Worm (Caenorhabditis elegans): Measurements from ENCODE around the gene dhhc-13.

dhhc-13 gene

DNA sequence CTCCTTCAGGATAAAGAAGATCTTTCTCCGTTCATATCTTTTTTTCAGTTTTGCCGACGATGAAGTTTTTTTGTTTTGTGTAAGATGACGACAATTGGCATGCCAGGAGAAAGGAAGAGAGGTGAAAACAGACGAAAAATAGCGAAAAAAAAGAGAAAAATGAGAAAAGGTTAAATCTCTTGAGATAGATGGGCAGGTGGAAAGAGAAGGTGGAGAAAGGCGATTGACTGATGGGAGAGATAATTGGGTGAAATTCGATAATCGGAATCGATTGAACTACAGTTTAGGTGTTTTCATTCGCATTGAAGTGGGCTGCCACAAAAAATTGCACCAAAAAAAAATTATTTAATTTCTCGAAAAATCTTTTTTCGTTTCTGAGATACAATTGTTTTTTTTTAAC is 23.5 kb downstream of the dhhc-13 start:
- TF ChIP-seq C34B4.2 (tag; optimal IDR thresholded peaks at IDR 0.05) (no peak), nhr-20 (tag; optimal IDR thresholded peaks at IDR 0.05) (peak; percentile 58), nhr-71 (tag; optimal IDR thresholded peaks at IDR 0.05) (peak; percentile 16), pag-3 (tag; optimal IDR thresholded peaks at IDR 0.05; ENCODE audit: borderline replicate concordance, insufficient read depth) (peak; percentile 98), rnt-1 (tag; optimal IDR thresholded peaks at IDR 0.05) (peak; percentile 29), ceh-88 (GFP tag; IDR thresholded peaks at IDR 0.05) (no peak), lsy-2 (tag; optimal IDR thresholded peaks at IDR 0.05) (peak in 1 of 2 experiments; percentile 34), mep-1 (tag; optimal IDR thresholded peaks at IDR 0.05) (peak; percentile 12), lin-14 (GFP tag; optimal IDR thresholded peaks at IDR 0.05) (peak; percentile 76), blmp-1 (tag; optimal IDR thresholded peaks at IDR 0.05) (peak; percentile 98), efl-1 (optimal IDR thresholded peaks at IDR 0.05) (no peak), efl-1 (GFP tag; optimal IDR thresholded peaks at IDR 0.05 in 1 of 2) (peak in 1 of 2 experiments; percentile 90), efl-3 (GFP tag; optimal IDR thresholded peaks at IDR 0.05) (no peak), snu-23 (GFP tag; optimal IDR thresholded peaks at IDR 0.05) (peak; percentile 42)

DNA sequence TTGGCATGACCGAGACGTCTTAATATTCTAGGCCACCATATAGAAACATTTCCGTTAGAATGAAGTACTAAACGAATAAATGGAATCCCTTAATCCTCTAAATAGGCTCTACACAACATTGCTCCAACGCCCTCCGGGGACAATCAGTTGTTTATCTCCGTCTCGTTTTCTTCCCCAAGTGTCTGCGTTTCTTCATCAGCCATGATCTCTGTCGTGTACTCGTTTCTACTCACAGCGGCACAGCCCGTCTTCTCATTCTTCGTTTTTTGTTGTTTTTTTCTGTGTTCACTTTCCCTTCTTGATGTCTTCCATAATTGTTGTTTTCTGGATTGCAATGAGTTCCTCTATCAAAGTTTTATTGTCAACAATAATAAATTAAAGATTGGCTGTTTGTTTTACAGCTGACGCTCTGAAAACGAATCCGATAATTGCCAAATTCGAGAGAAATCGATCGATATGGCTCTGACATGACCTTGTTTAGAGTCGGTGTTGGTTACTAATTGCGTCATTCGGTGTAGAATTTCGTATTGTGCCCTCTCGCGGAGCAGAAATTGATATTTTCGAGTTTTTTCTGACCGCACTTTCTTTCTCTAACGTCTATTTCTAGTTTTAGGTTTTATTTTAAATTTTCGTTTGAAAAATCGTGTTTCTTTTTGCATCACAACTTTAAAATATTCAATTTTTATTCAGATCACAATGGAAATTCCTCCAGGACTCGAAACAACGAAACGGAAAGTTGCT is 24.3 kb downstream of the dhhc-13 start, which contains the start of gene pfkb-1.2:
Gene pfkb-1.2, plus strand, starts transcription at position 691 of the 741 bp plus-strand sequence.
- TF ChIP-seq nhr-90 (tag; optimal IDR thresholded peaks at IDR 0.05; ENCODE audit: poor library complexity) (no peak), sptf-1 (tag; optimal IDR thresholded peaks at IDR 0.05) (no peak), snu-23 (GFP tag; optimal IDR thresholded peaks at IDR 0.05) (peak; percentile 2), rnt-1 (tag; optimal IDR thresholded peaks at IDR 0.05) (peak; percentile 17), lin-39 (tag; optimal IDR thresholded peaks at IDR 0.05) (no peak), ets-5 (GFP tag; IDR thresholded peaks at IDR 0.05) (no peak), blmp-1 (tag; optimal IDR thresholded peaks at IDR 0.05) (peak; percentile 52), hpl-2 (GFP tag; optimal IDR thresholded peaks at IDR 0.05) (no peak), lin-35 (GFP tag; optimal IDR thresholded peaks at IDR 0.05) (no peak), lin-14 (GFP tag; optimal IDR thresholded peaks at IDR 0.05) (peak; percentile 46), ceh-8 (GFP tag; optimal IDR thresholded peaks at IDR 0.05) (no peak), grh-1 (GFP tag; IDR thresholded peaks at IDR 0.05) (no peak), efl-1 (optimal IDR thresholded peaks at IDR 0.05) (no peak), efl-1 (GFP tag; optimal IDR thresholded peaks at IDR 0.05 in 1 of 2) (peak in 1 of 2 experiments; percentile 19), dpl-1 (GFP tag; optimal IDR thresholded peaks at IDR 0.05) (no peak), nhr-85 (tag) (peak; percentile 38), nhr-47 (tag; optimal IDR thresholded peaks at IDR 0.05) (no peak), ama-1 (optimal IDR thresholded peaks at IDR 0.05) (no peak), unc-130 (tag; optimal IDR thresholded peaks at IDR 0.05) (no peak), ceh-82 (tag; optimal IDR thresholded peaks at IDR 0.05) (no peak)

DNA sequence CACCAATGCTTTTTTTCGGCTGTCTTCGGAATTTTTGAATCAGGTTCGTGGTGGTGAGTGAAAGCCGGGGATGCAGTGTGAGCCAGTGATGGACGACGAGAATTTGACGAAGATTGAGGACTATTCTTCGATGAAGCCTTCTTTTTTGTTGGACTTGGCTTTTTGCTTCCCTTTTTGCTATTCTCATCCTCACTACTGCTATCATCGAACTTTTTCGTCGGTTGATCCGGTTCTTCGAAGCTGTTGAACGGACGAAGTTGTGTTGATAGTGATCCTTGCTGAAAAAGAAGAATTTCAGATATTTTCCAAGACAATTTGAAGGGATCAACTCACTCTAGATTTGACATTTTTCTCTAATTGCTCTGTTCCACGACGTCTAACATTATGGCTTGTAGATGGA is 27.0 kb downstream of the dhhc-13 start:
- no peak for TF ChIP-seq ceh-90 (tag; optimal IDR thresholded peaks at IDR 0.05)
- no peak for TF ChIP-seq sptf-1 (tag; optimal IDR thresholded peaks at IDR 0.05)
- TF ChIP-seq nhr-28 (tag; optimal IDR thresholded peaks at IDR 0.05): no peak
- no peak for TF ChIP-seq sox-4 (tag; optimal IDR thresholded peaks at IDR 0.05)
- TF ChIP-seq pqm-1 (tag; optimal IDR thresholded peaks at IDR 0.05): no peak
- TF ChIP-seq nhr-90 (tag; optimal IDR thresholded peaks at IDR 0.05; ENCODE audit: poor library complexity): no peak
- TF ChIP-seq lsy-2 (tag; optimal IDR thresholded peaks at IDR 0.05): no peak

DNA sequence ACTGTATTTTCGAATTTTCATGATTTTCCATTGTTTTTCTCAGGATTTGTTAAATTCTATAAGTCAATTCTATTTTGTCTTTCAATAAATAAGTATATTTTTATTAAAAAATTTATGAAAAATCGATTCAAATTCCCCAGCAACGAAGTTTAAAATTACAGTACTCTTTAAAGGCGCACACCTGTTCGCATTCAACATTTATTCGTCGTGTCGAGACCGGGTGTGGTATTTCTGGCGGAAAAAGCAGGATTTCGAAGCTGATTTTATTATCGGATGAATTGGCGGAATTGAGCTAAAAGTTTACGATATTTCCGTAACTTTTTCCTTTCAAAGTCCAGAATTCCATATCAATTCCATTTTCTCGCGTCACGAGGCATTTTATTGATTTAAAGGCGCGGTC is 28.3 kb downstream of the dhhc-13 start:
- no peak for TF ChIP-seq grh-1 (GFP tag; IDR thresholded peaks at IDR 0.05)
- TF ChIP-seq efl-3 (GFP tag; optimal IDR thresholded peaks at IDR 0.05): no peak
- TF ChIP-seq nhr-84 (tag; optimal IDR thresholded peaks at IDR 0.05): no peak
- TF ChIP-seq unc-98 (GFP tag; IDR thresholded peaks at IDR 0.05): no peak
- no peak for TF ChIP-seq fkh-4 (tag; optimal IDR thresholded peaks at IDR 0.05; ENCODE audit: borderline replicate concordance)

All from whole organism, L1 larva.